Worm (Caenorhabditis elegans) whole organism, early embryonic: Measurements from ENCODE around the gene C47E12.3.

ENCODE experiments used
- B0310.2 ChIP-seq: sonication (generic microtip); optimal IDR thresholded peaks from 2 replicates; lab custom pipeline; 2016; ENCODE audit warnings: mild to moderate bottlenecking, missing genetic modification characterization, missing compliant biosample characterization
- F13C5.2 ChIP-seq: sonication (generic microtip); optimal IDR thresholded peaks from 2 replicates; lab custom pipeline; 2017; ENCODE audit warnings: mild to moderate bottlenecking, missing genetic modification characterization, inconsistent platforms, missing compliant biosample characterization
- aly-1 ChIP-seq: sonication (generic microtip); optimal IDR thresholded peaks from 2 replicates; lab custom pipeline; 2016; ENCODE audit warnings: missing genetic modification characterization, missing compliant biosample characterization
- ama-1 ChIP-seq: fragments of 150-350 bp; optimal IDR thresholded peaks from 2 replicates; lab custom pipeline; 2014
- ceh-13 ChIP-seq: fragments of 200-800 bp; sonication (Bioruptor generic); optimal IDR thresholded peaks from 2 replicates; lab custom pipeline; 2018; ENCODE audit warnings: mild to moderate bottlenecking, missing genetic modification characterization, missing compliant biosample characterization
- ceh-36 ChIP-seq: sonication (generic microtip); optimal IDR thresholded peaks from 2 replicates; lab custom pipeline; 2016; ENCODE audit warnings: missing genetic modification characterization, inconsistent platforms, missing compliant biosample characterization
- ets-7 ChIP-seq: sonication (generic microtip); optimal IDR thresholded peaks from 2 replicates; lab custom pipeline; 2016; ENCODE audit warnings: missing genotype, missing genetic modification characterization, missing compliant biosample characterization
- flt-1 ChIP-seq: fragments of 200-800 bp; sonication (Bioruptor generic); IDR thresholded peaks from 2 replicates; pipeline ENCODE4 v1.3.6; 2022; ENCODE audit warnings: missing genetic modification characterization, missing compliant biosample characterization
- hmbx-1 ChIP-seq: sonication (generic microtip); optimal IDR thresholded peaks from 2 replicates; lab custom pipeline; 2016; ENCODE audit warnings: mild to moderate bottlenecking, missing genetic modification characterization, missing compliant biosample characterization
- hmg-4 ChIP-seq: fragments of 200-800 bp; sonication (Bioruptor generic); optimal IDR thresholded peaks from 2 replicates; lab custom pipeline; 2018; ENCODE audit warnings: mild to moderate bottlenecking, missing genetic modification characterization, missing compliant biosample characterization
- hnd-1 ChIP-seq: sonication (generic microtip); optimal IDR thresholded peaks from 2 replicates; lab custom pipeline; 2016; ENCODE audit warnings: missing genetic modification characterization, missing compliant biosample characterization
- pes-1 ChIP-seq: fragments of 200-800 bp; sonication (Bioruptor generic); IDR thresholded peaks from 2 replicates; pipeline ENCODE4 v1.3.6; 2022; ENCODE audit warnings: missing genetic modification reagents, missing genetic modification characterization, missing compliant biosample characterization
- scrt-1 ChIP-seq: fragments of 200-800 bp; sonication (Bioruptor generic); IDR thresholded peaks from 2 replicates; pipeline ENCODE4 v1.3.6; 2022; ENCODE audit warnings: missing genetic modification characterization, missing compliant biosample characterization
- sea-1 ChIP-seq: fragments of 200-800 bp; sonication (Bioruptor generic); conservative IDR thresholded peaks from 2 replicates; pipeline ENCODE4 v1.3.6; 2022; ENCODE audit warnings: missing genetic modification characterization, missing compliant biosample characterization
- tbx-11 ChIP-seq: fragments of 200-800 bp; sonication (Bioruptor generic); IDR thresholded peaks from 2 replicates; pipeline ENCODE4 v1.3.6; 2022; ENCODE audit warnings: missing genetic modification characterization, missing compliant biosample characterization
- tbx-37 ChIP-seq: fragments of 200-800 bp; sonication (Bioruptor generic); conservative IDR thresholded peaks from 2 replicates; pipeline ENCODE4 v1.3.6; 2022; ENCODE audit warnings: missing genetic modification reagents, missing genetic modification characterization, missing compliant biosample characterization
- tra-4 ChIP-seq: sonication (generic microtip); optimal IDR thresholded peaks from 2 replicates; lab custom pipeline; 2017; ENCODE audit warnings: missing genetic modification characterization, missing compliant biosample characterization

The C47E12.3 gene

DNA sequence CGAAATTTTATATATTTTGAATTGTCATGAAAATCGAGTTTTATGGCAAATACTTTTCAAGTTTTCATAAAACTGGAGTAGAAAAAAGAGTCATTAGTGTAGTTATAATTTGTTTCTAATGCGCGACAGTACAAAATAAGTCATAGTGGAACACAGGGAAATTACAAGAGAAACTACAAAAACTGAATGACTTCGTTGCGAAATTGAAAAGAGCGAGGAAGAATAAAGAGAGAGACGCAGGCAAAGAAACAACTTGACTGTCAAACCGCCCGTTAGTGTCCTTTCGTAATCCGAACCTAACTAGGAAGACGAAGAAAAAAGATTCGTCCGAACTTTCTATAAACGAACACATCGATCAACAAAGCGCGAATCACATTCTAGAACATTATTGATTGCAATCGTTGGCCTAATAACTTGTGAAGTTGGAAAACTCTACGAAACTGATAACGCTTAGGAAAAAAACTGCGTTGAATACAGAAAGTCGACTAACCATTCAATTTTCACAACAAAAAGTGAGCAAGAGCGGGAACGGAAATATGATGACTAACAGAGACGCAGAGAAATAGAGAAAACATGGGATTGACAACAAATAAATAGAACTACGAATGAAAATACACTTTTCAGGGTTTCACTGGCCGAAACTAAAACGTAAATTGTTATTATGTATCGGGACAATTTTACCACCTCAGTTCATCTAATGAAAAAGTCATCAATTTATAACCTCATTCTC is 8.1 kb downstream of the C47E12.3 start:
- TF ChIP-seq ets-7 (tag; lab: Kevin White, UChicago) (no peak), tbx-11 (no peak), B0310.2 (tag; lab: Kevin White, UChicago) (no peak), ceh-36 (no peak), scrt-1 (GFP tag; lab: Robert Waterston, UW) (no peak), hmg-4 (GFP tag; lab: Kevin White, UChicago) (no peak), tbx-37 (GFP tag; lab: Robert Waterston, UW) (no peak), tra-4 (tag; lab: Kevin White, UChicago) (no peak), aly-1 (no peak), hnd-1 (tag; lab: Kevin White, UChicago) (no peak), hmbx-1 (tag; lab: Kevin White, UChicago) (no peak), F13C5.2 (tag; lab: Kevin White, UChicago) (no peak), ama-1 (lab: Kevin White, UChicago) (no peak), ceh-13 (GFP tag; lab: Kevin White, UChicago) (no peak), pes-1 (GFP tag; lab: Robert Waterston, UW) (no peak), sea-1 (no peak)

ce11 chrIV:9989416-9989815 is 12.2 kb downstream of the C47E12.3 start:
- TF ChIP-seq tbx-11 (no peak), hmbx-1 (tag; lab: Kevin White, UChicago) (no peak)

DNA sequence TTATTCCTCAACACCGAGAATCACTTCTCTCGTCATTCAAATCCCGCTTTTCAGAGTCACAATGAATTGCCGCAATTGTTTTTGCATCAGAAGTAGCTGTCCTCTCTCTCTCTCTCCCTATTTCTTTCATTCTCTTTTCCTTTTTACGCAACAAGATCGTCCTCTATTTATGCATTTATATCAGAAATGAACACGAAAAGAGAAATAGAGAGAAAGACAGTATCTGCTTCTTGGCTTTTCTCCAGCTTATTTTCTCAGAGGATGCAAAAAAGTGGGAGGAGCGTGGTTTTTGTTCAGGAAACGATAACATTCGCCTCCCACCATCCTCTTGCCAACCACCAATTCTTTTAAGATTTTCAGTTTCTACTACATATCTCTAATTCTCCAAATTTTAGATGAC is 18.8 kb downstream of the C47E12.3 start, which contains the start of gene mam-2:
TSS of gene mam-2 (plus strand) at position 301 of the 400 bp plus-strand sequence.
- no peak for TF ChIP-seq pes-1 (GFP tag; lab: Robert Waterston, UW)
- TF ChIP-seq sea-1, result no peak
- no peak for TF ChIP-seq B0310.2 (tag; lab: Kevin White, UChicago)
- no peak for TF ChIP-seq tra-4 (tag; lab: Kevin White, UChicago)
- TF ChIP-seq ama-1 (lab: Kevin White, UChicago), result no peak
- TF ChIP-seq tbx-11, result no peak
- no peak for TF ChIP-seq hmbx-1 (tag; lab: Kevin White, UChicago)
- TF ChIP-seq F13C5.2 (tag; lab: Kevin White, UChicago), result no peak

ce11 chrIV:9982226-9982794 is 19.3 kb downstream of the C47E12.3 start, which contains the start of gene rrp-1:
Gene rrp-1 (minus strand): TSS chrIV:9982276.
- no peak for TF ChIP-seq sea-1
- TF ChIP-seq hmbx-1 (tag; lab: Kevin White, UChicago), result no peak
- no peak for TF ChIP-seq hmg-4 (GFP tag; lab: Kevin White, UChicago)
- TF ChIP-seq tbx-11, result no peak
- no peak for TF ChIP-seq ama-1 (lab: Kevin White, UChicago)
- no peak for TF ChIP-seq F13C5.2 (tag; lab: Kevin White, UChicago)
- no peak for TF ChIP-seq ets-7 (tag; lab: Kevin White, UChicago)
- TF ChIP-seq tbx-37 (GFP tag; lab: Robert Waterston, UW), result no peak
- no peak for TF ChIP-seq ceh-13 (GFP tag; lab: Kevin White, UChicago)
- no peak for TF ChIP-seq pes-1 (GFP tag; lab: Robert Waterston, UW)
- no peak for TF ChIP-seq flt-1 (GFP tag; lab: Robert Waterston, UW)
- TF ChIP-seq B0310.2 (tag; lab: Kevin White, UChicago), result no peak
- no peak for TF ChIP-seq scrt-1 (GFP tag; lab: Robert Waterston, UW)
- TF ChIP-seq tra-4 (tag; lab: Kevin White, UChicago), result no peak

ce11 chrIV:9977602-9978172 is 24.0 kb downstream of the C47E12.3 start, which contains the start of gene dhp-2:
Gene dhp-2 (plus strand): TSS chrIV:9978122.
- no peak for TF ChIP-seq flt-1 (GFP tag; lab: Robert Waterston, UW)
- no peak for TF ChIP-seq scrt-1 (GFP tag; lab: Robert Waterston, UW)
- TF ChIP-seq ceh-13 (GFP tag; lab: Kevin White, UChicago), result no peak
- TF ChIP-seq tra-4 (tag; lab: Kevin White, UChicago), result no peak
- TF ChIP-seq hmbx-1 (tag; lab: Kevin White, UChicago), result no peak
- TF ChIP-seq tbx-37 (GFP tag; lab: Robert Waterston, UW), result no peak
- TF ChIP-seq F13C5.2 (tag; lab: Kevin White, UChicago), result no peak
- no peak for TF ChIP-seq tbx-11
- TF ChIP-seq pes-1 (GFP tag; lab: Robert Waterston, UW), result no peak
- no peak for TF ChIP-seq hmg-4 (GFP tag; lab: Kevin White, UChicago)

DNA sequence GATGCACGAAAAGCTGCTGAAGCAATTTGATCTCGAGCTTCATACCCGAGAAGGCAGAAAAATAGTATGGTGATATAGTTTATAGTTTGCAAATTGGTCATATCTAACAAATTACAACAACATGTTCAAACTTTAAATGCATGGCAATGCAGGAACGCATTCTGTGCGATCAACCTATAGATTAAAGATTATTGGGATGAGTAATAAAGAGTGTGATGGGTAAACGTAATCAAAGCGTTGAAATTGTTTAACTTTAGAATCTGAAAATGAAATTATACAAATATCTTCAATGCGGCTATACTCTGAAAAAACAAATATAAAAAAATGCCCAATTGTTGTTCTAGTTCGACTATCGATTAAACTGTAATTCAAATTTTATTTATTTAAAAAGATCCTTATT is 25.4 kb downstream of the C47E12.3 start, which contains the start of gene C47E12.14:
TSS of gene C47E12.14 (minus strand) at position 101 of the 400 bp plus-strand sequence.
- TF ChIP-seq hmg-4 (GFP tag; lab: Kevin White, UChicago), result no peak
- no peak for TF ChIP-seq sea-1
- no peak for TF ChIP-seq tbx-11
- TF ChIP-seq aly-1, result no peak
- TF ChIP-seq ets-7 (tag; lab: Kevin White, UChicago), result no peak
- TF ChIP-seq B0310.2 (tag; lab: Kevin White, UChicago), result no peak
- TF ChIP-seq tra-4 (tag; lab: Kevin White, UChicago), result no peak
- TF ChIP-seq ceh-13 (GFP tag; lab: Kevin White, UChicago), result no peak
- TF ChIP-seq F13C5.2 (tag; lab: Kevin White, UChicago), result no peak
- TF ChIP-seq pes-1 (GFP tag; lab: Robert Waterston, UW), result no peak
- no peak for TF ChIP-seq hnd-1 (tag; lab: Kevin White, UChicago)
- TF ChIP-seq ama-1 (lab: Kevin White, UChicago), result no peak
- no peak for TF ChIP-seq scrt-1 (GFP tag; lab: Robert Waterston, UW)
- TF ChIP-seq ceh-36, result no peak

DNA sequence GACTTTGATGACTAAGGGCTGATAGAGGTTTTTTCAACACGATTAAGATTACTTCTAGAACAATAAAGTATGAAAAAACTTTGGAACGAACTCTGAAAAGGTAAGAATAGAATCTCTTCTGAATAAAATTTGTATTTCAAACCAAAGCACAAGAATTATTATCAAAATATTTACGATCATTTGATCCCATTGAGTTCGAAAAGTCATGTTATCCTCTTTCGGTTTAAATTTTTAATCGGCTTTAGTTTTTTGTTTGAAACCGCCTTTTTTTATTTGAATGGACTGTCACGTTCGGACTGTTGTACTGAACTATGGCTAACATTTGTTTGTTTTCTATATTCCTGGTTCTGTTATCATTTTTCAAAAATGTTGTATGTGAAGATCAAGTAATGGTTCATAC is 27.3 kb downstream of the C47E12.3 start, which contains the start of gene C47E12.9:
TSS of gene C47E12.9 (plus strand) at position 301 of the 400 bp plus-strand sequence.
- no peak for TF ChIP-seq ama-1 (lab: Kevin White, UChicago)
- no peak for TF ChIP-seq ceh-13 (GFP tag; lab: Kevin White, UChicago)
- no peak for TF ChIP-seq hnd-1 (tag; lab: Kevin White, UChicago)
- no peak for TF ChIP-seq ets-7 (tag; lab: Kevin White, UChicago)
- no peak for TF ChIP-seq pes-1 (GFP tag; lab: Robert Waterston, UW)
- TF ChIP-seq flt-1 (GFP tag; lab: Robert Waterston, UW), result no peak
- no peak for TF ChIP-seq ceh-36
- no peak for TF ChIP-seq F13C5.2 (tag; lab: Kevin White, UChicago)
- TF ChIP-seq tbx-37 (GFP tag; lab: Robert Waterston, UW), result no peak
- TF ChIP-seq sea-1, result no peak
- TF ChIP-seq scrt-1 (GFP tag; lab: Robert Waterston, UW), result no peak
- TF ChIP-seq aly-1, result no peak
- no peak for TF ChIP-seq hmbx-1 (tag; lab: Kevin White, UChicago)
- TF ChIP-seq hmg-4 (GFP tag; lab: Kevin White, UChicago), result no peak
- no peak for TF ChIP-seq tra-4 (tag; lab: Kevin White, UChicago)
- no peak for TF ChIP-seq tbx-11
- TF ChIP-seq B0310.2 (tag; lab: Kevin White, UChicago), result no peak
